Worm (Caenorhabditis elegans): ENCODE data around the gene F57C12.6.

F57C12.6 gene

DNA sequence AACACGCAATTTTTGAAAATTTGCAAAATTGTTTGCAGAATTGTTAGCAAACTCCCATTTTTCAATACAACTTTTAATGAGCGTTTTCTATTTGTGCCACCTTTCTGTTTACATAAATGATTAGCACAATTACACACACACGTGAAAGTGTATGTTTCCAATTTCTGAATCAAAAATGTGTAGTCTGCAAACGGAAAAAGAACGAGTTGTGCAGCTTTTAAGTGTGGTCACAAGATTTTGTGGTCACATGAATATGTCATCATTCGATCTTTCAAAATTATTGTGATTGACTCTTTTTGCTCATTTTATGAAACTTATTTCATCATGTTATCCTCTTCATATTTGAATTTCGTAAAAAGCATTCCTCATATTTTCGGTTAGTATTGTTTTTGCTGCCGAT lies 46.9 kb upstream of the F57C12.6 start (continued):
- TF ChIP-seq efl-1 (optimal IDR thresholded peaks at IDR 0.05) (no peak), efl-1 (GFP tag; optimal IDR thresholded peaks at IDR 0.05 in 1 of 2) (peak in 1 of 2 experiments; percentile 60), lin-14 (GFP tag; optimal IDR thresholded peaks at IDR 0.05) (peak; percentile 73), dsc-1 (tag; optimal IDR thresholded peaks at IDR 0.05) (peak; percentile 9), mab-9 (GFP tag; IDR thresholded peaks at IDR 0.05) (no peak), elt-3 (tag; optimal IDR thresholded peaks at IDR 0.05) (no peak), nhr-85 (tag) (no peak), aha-1 (tag; optimal IDR thresholded peaks at IDR 0.05) (no peak), mdl-1 (tag; optimal IDR thresholded peaks at IDR 0.05) (peak in 1 of 2 experiments; percentile 27), Y116A8C.19 (tag; optimal IDR thresholded peaks at IDR 0.05; ENCODE audit: borderline replicate concordance) (no peak), skn-1 (tag; optimal IDR thresholded peaks at IDR 0.05) (peak; percentile 70), unc-86 (tag; optimal IDR thresholded peaks at IDR 0.05) (no peak), hlh-17 (GFP tag; optimal IDR thresholded peaks at IDR 0.05; ENCODE audit: borderline replicate concordance) (no peak), F16B12.6 (tag; optimal IDR thresholded peaks at IDR 0.05) (no peak), blmp-1 (tag; optimal IDR thresholded peaks at IDR 0.05) (no peak), snpc-4 (tag; optimal IDR thresholded peaks at IDR 0.05) (no peak), ztf-11 (tag; optimal IDR thresholded peaks at IDR 0.05) (no peak), C16A3.4 (tag; optimal IDR thresholded peaks at IDR 0.05) (no peak), egl-27 (tag; optimal IDR thresholded peaks at IDR 0.05) (no peak), aly-2 (tag; optimal IDR thresholded peaks at IDR 0.05) (no peak), lin-13 (GFP tag; optimal IDR thresholded peaks at IDR 0.05) (no peak), pax-3 (tag; optimal IDR thresholded peaks at IDR 0.05) (no peak), alr-1 (tag; optimal IDR thresholded peaks at IDR 0.05; ENCODE audit: borderline replicate concordance) (no peak), mef-2 (tag; optimal IDR thresholded peaks at IDR 0.05) (no peak), hlh-4 (tag; optimal IDR thresholded peaks at IDR 0.05) (no peak), elt-2 (tag; optimal IDR thresholded peaks at IDR 0.05) (peak; percentile 64), nhr-11 (tag; optimal IDR thresholded peaks at IDR 0.05) (no peak), dpl-1 (GFP tag; optimal IDR thresholded peaks at IDR 0.05) (no peak), fkh-10 (GFP tag; optimal IDR thresholded peaks at IDR 0.05) (no peak), mep-1 (tag; optimal IDR thresholded peaks at IDR 0.05) (no peak), ztf-4 (tag; optimal IDR thresholded peaks at IDR 0.05) (no peak), vab-15 (tag; optimal IDR thresholded peaks at IDR 0.05) (no peak), fkh-4 (tag; optimal IDR thresholded peaks at IDR 0.05; ENCODE audit: borderline replicate concordance) (no peak), lin-39 (tag; optimal IDR thresholded peaks at IDR 0.05) (no peak), snu-23 (GFP tag; optimal IDR thresholded peaks at IDR 0.05) (no peak), sptf-1 (tag; optimal IDR thresholded peaks at IDR 0.05) (no peak), lsy-2 (tag; optimal IDR thresholded peaks at IDR 0.05) (peak; percentile 6 to 15), irx-1 (tag; optimal IDR thresholded peaks at IDR 0.05) (no peak), nhr-28 (tag; optimal IDR thresholded peaks at IDR 0.05) (no peak), sox-4 (tag; optimal IDR thresholded peaks at IDR 0.05) (no peak), lir-3 (tag; optimal IDR thresholded peaks at IDR 0.05; ENCODE audit: poor library complexity) (peak; percentile 30), zip-4 (GFP tag; optimal IDR thresholded peaks at IDR 0.05) (no peak), nhr-77 (tag; optimal IDR thresholded peaks at IDR 0.05) (no peak), ama-1 (optimal IDR thresholded peaks at IDR 0.05) (no peak), jun-1 (tag; optimal IDR thresholded peaks at IDR 0.05) (peak; percentile 35), zag-1 (tag; optimal IDR thresholded peaks at IDR 0.05) (no peak), unc-62 (GFP tag; optimal IDR thresholded peaks at IDR 0.05) (no peak), swsn-7 (tag; optimal IDR thresholded peaks at IDR 0.05) (no peak), nhr-47 (tag; optimal IDR thresholded peaks at IDR 0.05) (peak; percentile 25), C04F5.9 (tag; optimal IDR thresholded peaks at IDR 0.05) (no peak), nhr-12 (tag; optimal IDR thresholded peaks at IDR 0.05) (no peak), ets-5 (GFP tag; IDR thresholded peaks at IDR 0.05) (no peak), xbp-1 (tag; optimal IDR thresholded peaks at IDR 0.05) (no peak), grh-1 (GFP tag; IDR thresholded peaks at IDR 0.05) (no peak), isw-1 (GFP tag; IDR thresholded peaks at IDR 0.05) (no peak)
